Worm (Caenorhabditis elegans): ENCODE measurements around the gene dgk-4.

dgk-4 gene

ce11 chrIV:8651835-8652234 lies 20.7 kb downstream of the dgk-4 start, which contains the start of gene C49C8.8:
Gene C49C8.8 (plus strand): TSS chrIV:8652135.
- TF ChIP-seq pros-1 (tag; optimal IDR thresholded peaks at IDR 0.05): no peak
- no peak for TF ChIP-seq ceh-45 (GFP tag; IDR thresholded peaks at IDR 0.05)
- TF ChIP-seq fax-1 (tag; optimal IDR thresholded peaks at IDR 0.05): no peak
- TF ChIP-seq dmd-4 (tag; optimal IDR thresholded peaks at IDR 0.05; ENCODE audit: borderline replicate concordance): no peak

- no peak for TF ChIP-seq K02D7.2 (tag; optimal IDR thresholded peaks at IDR 0.05)
Observed at ce11 chrIV:8653592-8653991, 22.5 kb downstream of the dgk-4 start, which contains the start of gene C49C8.5. Gene C49C8.5 (minus strand): TSS chrIV:8653664.

ce11 chrIV:8654115-8654628 lies 23.0 kb downstream of the dgk-4 start, which contains the start of gene C49C8.1:
Gene C49C8.1 (plus strand): TSS chrIV:8654578.
- TF ChIP-seq odd-2 (tag; optimal IDR thresholded peaks at IDR 0.05) (no peak), pha-4 (tag; optimal IDR thresholded peaks at IDR 0.05) (no peak), hlh-30 (tag; optimal IDR thresholded peaks at IDR 0.05; ENCODE audit: insufficient read depth) (peak; percentile 6)

- no peak for TF ChIP-seq unc-55 (GFP tag; optimal IDR thresholded peaks at IDR 0.05)
- no peak for TF ChIP-seq ceh-48 (tag; optimal IDR thresholded peaks at IDR 0.05)
Observed at ce11 chrIV:8658122-8658521, 27.0 kb downstream of the dgk-4 start, which contains the start of gene C49C8.6. Gene C49C8.6 (minus strand): TSS chrIV:8658222.

ce11 chrIV:8665778-8666177 lies 34.6 kb downstream of the dgk-4 start:
- TF ChIP-seq ceh-2 (tag; optimal IDR thresholded peaks at IDR 0.05): no peak
- TF ChIP-seq ceh-14 (tag; optimal IDR thresholded peaks at IDR 0.05): no peak
- TF ChIP-seq odd-2 (tag; optimal IDR thresholded peaks at IDR 0.05): no peak
- TF ChIP-seq sox-2 (GFP tag; IDR thresholded peaks at IDR 0.05): no peak
- TF ChIP-seq ceh-48 (tag; optimal IDR thresholded peaks at IDR 0.05): no peak
- no peak for TF ChIP-seq ceh-30 (tag; optimal IDR thresholded peaks at IDR 0.05)
- TF ChIP-seq hlh-8 (tag; optimal IDR thresholded peaks at IDR 0.05): no peak
- no peak for TF ChIP-seq ceh-24 (tag; optimal IDR thresholded peaks at IDR 0.05)
- no peak for TF ChIP-seq dve-1 (tag; optimal IDR thresholded peaks at IDR 0.05)
- no peak for TF ChIP-seq hlh-6 (tag; optimal IDR thresholded peaks at IDR 0.05)
- no peak for TF ChIP-seq ama-1 (optimal IDR thresholded peaks at IDR 0.05)
- no peak for TF ChIP-seq hlh-30 (tag; optimal IDR thresholded peaks at IDR 0.05; ENCODE audit: insufficient read depth)

ce11 chrIV:8668635-8669034 lies 37.5 kb downstream of the dgk-4 start, which contains the start of gene cdh-5:
Gene cdh-5 (plus strand): TSS chrIV:8668935.
- TF ChIP-seq unc-3 (GFP tag; conservative IDR thresholded peaks at IDR 0.05) (no peak), unc-3 (tag; optimal IDR thresholded peaks at IDR 0.05) (no peak), ceh-45 (GFP tag; IDR thresholded peaks at IDR 0.05) (no peak), C08G9.2 (tag; optimal IDR thresholded peaks at IDR 0.05) (no peak), nhr-232 (tag; optimal IDR thresholded peaks at IDR 0.05) (no peak), elt-2 (tag; optimal IDR thresholded peaks at IDR 0.05) (no peak), ceh-22 (tag; optimal IDR thresholded peaks at IDR 0.05) (no peak), ceh-6 (GFP tag; optimal IDR thresholded peaks at IDR 0.05) (no peak), ceh-48 (tag; optimal IDR thresholded peaks at IDR 0.05) (no peak), ama-1 (optimal IDR thresholded peaks at IDR 0.05) (no peak), hlh-15 (tag; optimal IDR thresholded peaks at IDR 0.05) (no peak), C38D4.7 (GFP tag; optimal IDR thresholded peaks at IDR 0.05) (no peak), zip-5 (tag; optimal IDR thresholded peaks at IDR 0.05) (no peak), pha-2 (tag; optimal IDR thresholded peaks at IDR 0.05) (no peak), ets-4 (tag; optimal IDR thresholded peaks at IDR 0.05) (no peak), ceh-18 (tag; optimal IDR thresholded peaks at IDR 0.05) (no peak), npax-4 (tag; optimal IDR thresholded peaks at IDR 0.05) (no peak), F13H6.1 (tag; optimal IDR thresholded peaks at IDR 0.05) (no peak), lim-6 (tag; optimal IDR thresholded peaks at IDR 0.05) (no peak), ceh-24 (tag; optimal IDR thresholded peaks at IDR 0.05) (no peak), pha-4 (tag; optimal IDR thresholded peaks at IDR 0.05) (no peak)

Measured in whole organism, late embryonic.